Fruit fly (Drosophila melanogaster) whole organism, adult: ENCODE data around the gene GABA-B-R2.

Source experiments
- CG12768 ChIP-seq: fragments of 200-800 bp; sonication (Bioruptor generic); optimal IDR thresholded peaks from 2 replicates; lab custom pipeline; 2017; ENCODE audit warnings: missing biosample characterization, missing genetic modification characterization, mild to moderate bottlenecking, moderate library complexity, missing genetic modification reagents
- CG14711 ChIP-seq: fragments of 200-800 bp; sonication (Bioruptor generic); optimal IDR thresholded peaks from 2 replicates; lab custom pipeline; 2018; ENCODE audit warnings: missing biosample characterization, mild to moderate bottlenecking, missing genetic modification characterization, moderate library complexity
- CG1620 ChIP-seq: fragments of 200-800 bp; sonication (Bioruptor generic); optimal IDR thresholded peaks from 2 replicates; lab custom pipeline; 2016; ENCODE audit warnings: missing biosample characterization, missing genetic modification characterization
- CG33017 ChIP-seq: fragments of 200-800 bp; sonication (Bioruptor generic); optimal IDR thresholded peaks from 2 replicates; lab custom pipeline; 2018; ENCODE audit warnings: missing biosample characterization, mild to moderate bottlenecking, missing genetic modification characterization, moderate library complexity
- CG5204 ChIP-seq: fragments of 200-800 bp; sonication (Bioruptor generic); optimal IDR thresholded peaks from 2 replicates; lab custom pipeline; 2016; ENCODE audit warnings: missing biosample characterization, missing genetic modification characterization
- CG7045 ChIP-seq: fragments of 200-800 bp; sonication (Bioruptor generic); optimal IDR thresholded peaks from 2 replicates; lab custom pipeline; 2017; ENCODE audit warnings: missing biosample characterization, mild to moderate bottlenecking, missing genetic modification characterization
- CG7101 ChIP-seq: fragments of 200-800 bp; sonication (Bioruptor generic); optimal IDR thresholded peaks from 2 replicates; lab custom pipeline; 2018; ENCODE audit warnings: missing biosample characterization, mild to moderate bottlenecking, missing genetic modification characterization, moderate library complexity
- Clk ChIP-seq: fragments of 200-800 bp; sonication (Bioruptor generic); optimal IDR thresholded peaks from 2 replicates; lab custom pipeline; 2017; ENCODE audit warnings: missing biosample characterization, missing genetic modification characterization
- Crg-1 ChIP-seq: fragments of 200-800 bp; sonication (Bioruptor generic); optimal IDR thresholded peaks from 2 replicates; lab custom pipeline; 2016; ENCODE audit warnings: missing biosample characterization, missing genetic modification characterization
- Hr96 ChIP-seq: fragments of 200-800 bp; sonication (Bioruptor generic); optimal IDR thresholded peaks from 2 replicates; lab custom pipeline; 2016; ENCODE audit warnings: missing biosample characterization, missing genetic modification characterization
- Mnt ChIP-seq: fragments of 200-800 bp; sonication (Bioruptor generic); optimal IDR thresholded peaks from 2 replicates; lab custom pipeline; 2016; ENCODE audit warnings: missing biosample characterization, mild to moderate bottlenecking, missing genetic modification characterization
- bab1 ChIP-seq: fragments of 200-800 bp; sonication (Bioruptor generic); optimal IDR thresholded peaks from 3 replicates; lab custom pipeline; 2019; ENCODE audit warnings: missing biosample characterization, mild to moderate bottlenecking, missing genetic modification characterization, moderate library complexity
- cic ChIP-seq: fragments of 200-800 bp; sonication (Bioruptor generic); optimal IDR thresholded peaks from 2 replicates; lab custom pipeline; 2017; ENCODE audit warnings: missing biosample characterization, mild to moderate bottlenecking, missing genetic modification characterization, moderate library complexity
- cnc ChIP-seq, 2 experiments: fragments of >200 bp; optimal IDR thresholded peaks; 2 replicates each; lab custom pipeline; 2017
- kay ChIP-seq: fragments of 200-800 bp; sonication (Bioruptor generic); peaks from one replicate; lab custom pipeline; 2016; ENCODE audit warnings: missing biosample characterization, missing genetic modification characterization, borderline replicate concordance
- pad ChIP-seq: fragments of 200-800 bp; sonication (Bioruptor generic); optimal IDR thresholded peaks from 3 replicates; lab custom pipeline; 2017; ENCODE audit warnings: missing biosample characterization, missing genetic modification characterization, mild to moderate bottlenecking, moderate library complexity, missing genetic modification reagents
- tj ChIP-seq: fragments of 200-800 bp; sonication (Bioruptor generic); optimal IDR thresholded peaks from 3 replicates; lab custom pipeline; 2017; ENCODE audit warnings: missing biosample characterization, mild to moderate bottlenecking, missing genetic modification characterization, moderate library complexity
- toe ChIP-seq: fragments of 200-800 bp; sonication (Bioruptor generic); optimal IDR thresholded peaks from 2 replicates; lab custom pipeline; 2016; ENCODE audit warnings: missing biosample characterization, missing genetic modification characterization

The GABA-B-R2 gene

DNA sequence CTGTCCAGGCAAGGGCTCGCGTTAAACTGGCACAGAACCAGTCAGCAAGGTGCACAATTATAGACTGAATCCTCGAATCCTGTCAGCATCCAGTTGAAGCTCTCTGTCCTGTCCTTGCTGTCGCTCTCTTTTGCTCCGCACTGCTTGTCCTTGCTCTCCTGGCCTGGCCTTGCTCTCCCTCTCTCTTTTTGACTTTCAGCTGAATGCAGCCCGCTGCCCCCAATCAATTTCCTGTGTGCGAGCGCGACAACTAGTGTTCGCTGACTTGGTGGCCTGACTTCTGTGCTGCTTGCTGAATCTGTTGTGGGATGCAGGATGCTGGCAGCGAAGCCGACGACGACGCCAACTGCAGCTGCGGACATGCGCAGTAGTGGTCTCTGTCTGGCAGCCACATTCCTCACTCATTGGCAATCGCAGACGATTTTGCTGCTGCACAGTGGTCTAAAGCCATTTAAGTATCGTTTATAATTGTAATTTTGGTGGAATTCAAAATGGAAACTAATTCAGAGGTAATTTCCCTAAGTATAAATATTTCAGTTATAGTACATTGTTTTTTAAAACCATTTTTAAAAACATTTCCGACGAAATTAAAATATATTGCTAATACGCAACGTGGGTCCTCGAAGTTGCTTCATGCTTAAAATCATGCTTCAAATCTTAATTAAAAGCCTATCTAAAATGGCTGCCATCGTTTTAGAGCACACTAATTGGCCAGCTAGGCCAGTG is 33.1 kb upstream of the GABA-B-R2 start:
- TF ChIP-seq Hr96 (GFP tag; lab: Kevin White, UChicago) (no peak), kay (no peak), toe (peak; percentile 6)

DNA sequence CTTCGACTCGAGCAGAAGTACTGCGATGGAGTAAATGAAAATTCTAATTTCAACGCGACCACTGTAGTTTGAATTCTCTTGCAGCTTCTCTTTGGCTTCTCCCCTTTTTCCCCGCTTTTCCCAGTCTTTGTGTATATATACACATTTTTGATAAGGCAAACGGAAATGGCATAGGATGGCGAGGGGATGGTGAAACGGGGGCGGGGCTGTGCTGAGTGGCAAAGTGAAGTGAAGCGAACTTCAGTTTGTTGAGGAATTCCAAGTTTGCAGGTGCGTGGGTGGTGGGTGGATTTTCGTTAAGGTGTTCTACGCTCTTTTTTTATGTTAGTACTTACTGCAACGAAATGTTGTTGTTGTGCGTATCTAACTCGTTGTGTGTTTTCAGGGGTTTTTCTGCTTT is 31.6 kb upstream of the GABA-B-R2 start:
- TF ChIP-seq tj (GFP tag; lab: Kevin White, UChicago), result no peak
- TF ChIP-seq cnc (optimal IDR thresholded peaks at IDR 0.05; lab: Kevin White, UChicago), result no peak
- TF ChIP-seq CG7045 (GFP tag; lab: Kevin White, UChicago), result no peak
- no peak for TF ChIP-seq Clk
- TF ChIP-seq CG1620, result no peak

DNA sequence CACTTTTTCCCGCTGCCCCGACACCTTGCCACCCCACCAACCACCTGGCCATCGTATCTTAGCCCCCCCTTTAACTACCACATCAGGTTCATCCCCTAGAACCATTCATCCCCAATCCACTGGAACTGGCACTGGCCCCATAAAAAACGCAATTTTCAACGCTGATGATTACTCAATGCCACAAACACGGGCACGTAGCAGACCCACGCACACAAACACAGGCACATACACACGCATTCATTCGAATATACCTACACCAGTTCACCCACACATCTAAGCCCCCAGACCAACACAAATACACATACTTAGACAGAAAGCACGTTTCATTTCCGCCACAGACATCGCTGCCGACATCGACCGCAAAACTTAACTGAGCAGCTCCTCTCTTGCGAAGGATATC is 18.1 kb upstream of the GABA-B-R2 start:
- TF ChIP-seq cic (GFP tag; lab: Kevin White, UChicago), result no peak
- no peak for TF ChIP-seq kay
- no peak for TF ChIP-seq bab1 (GFP tag; lab: Kevin White, UChicago)
- no peak for TF ChIP-seq CG33017 (tag; lab: Kevin White, UChicago)
- no peak for TF ChIP-seq tj (GFP tag; lab: Kevin White, UChicago)
- no peak for TF ChIP-seq CG7045 (GFP tag; lab: Kevin White, UChicago)
- no peak for TF ChIP-seq cnc (optimal IDR thresholded peaks at IDR 0.05; lab: Kevin White, UChicago)
- TF ChIP-seq pad (GFP tag; lab: Kevin White, UChicago), result no peak
- no peak for TF ChIP-seq Crg-1
- no peak for TF ChIP-seq Mnt (GFP tag; lab: Kevin White, UChicago)
- TF ChIP-seq CG1620, result no peak
- no peak for TF ChIP-seq CG7101 (tag; lab: Kevin White, UChicago)
- TF ChIP-seq CG14711 (tag; lab: Kevin White, UChicago), result no peak
- no peak for TF ChIP-seq Clk
- TF ChIP-seq CG5204 (GFP tag; lab: Kevin White, UChicago), result no peak
- no peak for TF ChIP-seq CG12768 (GFP tag; lab: Kevin White, UChicago)

- no peak for TF ChIP-seq kay
Measured at dm6 chr3R:21790392-21790791, 14.8 kb upstream of the GABA-B-R2 start.

dm6 chr3R:21782295-21782922 is 6.8 kb upstream of the GABA-B-R2 start, which contains the start of gene tsl:
TSS of gene tsl (minus strand) at chr3R:21782536.
- TF ChIP-seq cic (GFP tag; lab: Kevin White, UChicago) (peak; percentile 23), CG7101 (tag; lab: Kevin White, UChicago) (no peak)

- TF ChIP-seq pad (GFP tag; lab: Kevin White, UChicago) (no peak), Clk (no peak), Crg-1 (no peak), CG7101 (tag; lab: Kevin White, UChicago) (no peak), CG14711 (tag; lab: Kevin White, UChicago) (no peak), CG5204 (GFP tag; lab: Kevin White, UChicago) (no peak), CG12768 (GFP tag; lab: Kevin White, UChicago) (no peak), CG33017 (tag; lab: Kevin White, UChicago) (no peak), CG7045 (GFP tag; lab: Kevin White, UChicago) (no peak), toe (no peak)
Measured at dm6 chr3R:21781448-21781847, 5.8 kb upstream of the GABA-B-R2 start.

- TF ChIP-seq cnc (optimal IDR thresholded peaks at IDR 0.05; lab: Kevin White, UChicago), result no peak
- TF ChIP-seq Hr96 (GFP tag; lab: Kevin White, UChicago), result no peak
- TF ChIP-seq pad (GFP tag; lab: Kevin White, UChicago), result no peak
- TF ChIP-seq CG5204 (GFP tag; lab: Kevin White, UChicago), result no peak
- peak; percentile 14 for TF ChIP-seq CG12768 (GFP tag; lab: Kevin White, UChicago)
- no peak for TF ChIP-seq CG1620
- no peak for TF ChIP-seq Clk
- no peak for TF ChIP-seq Crg-1
- no peak for TF ChIP-seq toe
Measured at dm6 chr3R:21780086-21780485, 4.4 kb upstream of the GABA-B-R2 start.

DNA sequence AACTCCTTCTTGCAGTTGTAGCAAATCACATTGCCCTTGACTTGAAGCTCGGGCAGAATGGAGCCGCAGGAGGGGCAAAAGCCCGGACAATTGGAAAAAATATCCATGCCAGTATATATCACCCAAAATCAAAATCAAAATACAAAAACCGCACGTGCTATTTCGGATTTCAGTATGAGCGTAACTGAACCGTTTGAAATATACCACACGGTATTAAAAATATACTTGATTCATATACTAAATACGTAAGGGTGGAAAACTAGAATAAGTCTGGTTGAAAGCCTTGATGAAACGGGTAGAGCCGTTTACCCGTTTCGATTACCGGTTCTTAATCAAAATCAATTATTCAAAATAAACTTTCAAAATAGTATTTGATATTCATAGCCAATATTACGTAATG is 2.0 kb upstream of the GABA-B-R2 start, which contains the start of gene Polr1H:
Gene Polr1H (minus strand): TSS at position 188 of the 400 bp plus-strand sequence.
- no peak for TF ChIP-seq CG7101 (tag; lab: Kevin White, UChicago)
- peak; percentile 97 for TF ChIP-seq Mnt (GFP tag; lab: Kevin White, UChicago)
- no peak for TF ChIP-seq Clk
- peak; percentile 44 for TF ChIP-seq bab1 (GFP tag; lab: Kevin White, UChicago)
- peak; percentile 10 for TF ChIP-seq kay
